Fruit fly (Drosophila melanogaster) whole organism, prepupa: ENCODE measurements around the gene Sulf1.

Source experiments
- CG10631 ChIP-seq: fragments of 200-800 bp; sonication (Bioruptor generic); optimal IDR thresholded peaks from 2 replicates; lab custom pipeline; 2016; ENCODE audit warnings: missing biosample characterization, missing genetic modification characterization
- CG10669 ChIP-seq: fragments of 200-800 bp; sonication (Bioruptor generic); optimal IDR thresholded peaks from 3 replicates; lab custom pipeline; 2018; ENCODE audit warnings: missing biosample characterization, mild to moderate bottlenecking, missing genetic modification characterization, moderate library complexity
- CG15336 ChIP-seq: fragments of 200-800 bp; sonication (Bioruptor generic); IDR thresholded peaks from 2 replicates; pipeline ENCODE4 v1.3.6; 2022; ENCODE audit warnings: missing biosample characterization, missing genetic modification characterization
- CG16779 ChIP-seq: fragments of 200-800 bp; sonication (Bioruptor generic); optimal IDR thresholded peaks from 3 replicates; lab custom pipeline; 2017; ENCODE audit warnings: missing biosample characterization, mild to moderate bottlenecking, missing genetic modification characterization
- CG3032 ChIP-seq: fragments of 200-800 bp; optimal IDR thresholded peaks from 2 replicates; lab custom pipeline; 2019; ENCODE audit warnings: missing biosample characterization, mild to moderate bottlenecking, missing genetic modification characterization, moderate library complexity
- CG32006 ChIP-seq: fragments of 200-800 bp; sonication (Bioruptor generic); optimal IDR thresholded peaks from 3 replicates; lab custom pipeline; 2017; ENCODE audit warnings: missing biosample characterization, mild to moderate bottlenecking, missing genetic modification characterization
- CG34406 ChIP-seq: fragments of 200-800 bp; sonication (Bioruptor generic); optimal IDR thresholded peaks from 3 replicates; lab custom pipeline; 2016; ENCODE audit warnings: missing biosample characterization, missing genetic modification characterization
- CG3919 ChIP-seq: fragments of 200-800 bp; sonication (Bioruptor generic); optimal IDR thresholded peaks from 3 replicates; lab custom pipeline; 2016; ENCODE audit warnings: missing biosample characterization, missing genetic modification characterization
- CG4318 ChIP-seq: fragments of 200-800 bp; sonication (Bioruptor generic); optimal IDR thresholded peaks from 3 replicates; lab custom pipeline; 2017; ENCODE audit warnings: missing biosample characterization, mild to moderate bottlenecking, missing genetic modification characterization
- CG6163 ChIP-seq: fragments of 200-800 bp; sonication (Bioruptor generic); IDR thresholded peaks from 3 replicates; pipeline ENCODE4 v1.3.6; 2022; ENCODE audit warnings: missing biosample characterization, missing genetic modification characterization
- CG6276 ChIP-seq: fragments of 200-800 bp; sonication (Bioruptor generic); optimal IDR thresholded peaks from 2 replicates; lab custom pipeline; 2017; ENCODE audit warnings: missing biosample characterization, mild to moderate bottlenecking, missing genetic modification characterization
- CG6792 ChIP-seq: fragments of 200-800 bp; sonication (Bioruptor generic); optimal IDR thresholded peaks from 3 replicates; lab custom pipeline; 2016; ENCODE audit warnings: missing biosample characterization, missing genetic modification characterization
- CG6808 ChIP-seq: fragments of 200-800 bp; sonication (Bioruptor generic); optimal IDR thresholded peaks from 3 replicates; lab custom pipeline; 2017; ENCODE audit warnings: missing biosample characterization, missing genetic modification characterization, mild to moderate bottlenecking, moderate library complexity, missing genetic modification reagents
- CG8119 ChIP-seq: fragments of 200-800 bp; sonication (Bioruptor generic); IDR thresholded peaks from 3 replicates; pipeline ENCODE4 v1.3.6; 2022; ENCODE audit warnings: missing biosample characterization, missing genetic modification characterization
- CG8632 ChIP-seq: fragments of 200-800 bp; sonication (Bioruptor generic); optimal IDR thresholded peaks from 3 replicates; lab custom pipeline; 2016; ENCODE audit warnings: missing biosample characterization, missing genetic modification characterization
- CG9139 ChIP-seq: fragments of 200-800 bp; sonication (Bioruptor generic); optimal IDR thresholded peaks from 3 replicates; lab custom pipeline; 2017; ENCODE audit warnings: missing biosample characterization, mild to moderate bottlenecking, missing genetic modification characterization
- Eip75B ChIP-seq: fragments of 200-800 bp; sonication (Bioruptor generic); optimal IDR thresholded peaks from 3 replicates; lab custom pipeline; 2016; ENCODE audit warnings: missing biosample characterization, missing genetic modification characterization
- Eip78C ChIP-seq: fragments of 200-800 bp; sonication (Bioruptor generic); peaks from one replicate; lab custom pipeline; 2016; ENCODE audit warnings: missing biosample characterization, missing genetic modification characterization
- Eip93F ChIP-seq: fragments of 200-800 bp; sonication (Bioruptor generic); optimal IDR thresholded peaks from 2 replicates; lab custom pipeline; 2016; ENCODE audit warnings: missing biosample characterization, mild to moderate bottlenecking, missing genetic modification characterization
- Ets21C ChIP-seq: fragments of 200-800 bp; sonication (Bioruptor generic); optimal IDR thresholded peaks from 3 replicates; lab custom pipeline; 2016; ENCODE audit warnings: missing biosample characterization, missing genetic modification characterization
- Ets96B ChIP-seq: fragments of 200-800 bp; optimal IDR thresholded peaks from 2 replicates; lab custom pipeline; 2019; ENCODE audit warnings: missing biosample characterization, mild to moderate bottlenecking, missing genetic modification characterization, moderate library complexity
- Gug ChIP-seq: fragments of 200-800 bp; sonication (Bioruptor generic); IDR thresholded peaks from 2 replicates; pipeline ENCODE4 v1.3.6; 2022; ENCODE audit warnings: missing biosample characterization, missing genetic modification characterization
- Hr4 ChIP-seq: fragments of 200-800 bp; sonication (Bioruptor generic); optimal IDR thresholded peaks from 3 replicates; lab custom pipeline; 2016; ENCODE audit warnings: missing biosample characterization, missing genetic modification characterization
- Met ChIP-seq: fragments of 200-800 bp; sonication (Bioruptor generic); optimal IDR thresholded peaks from 3 replicates; lab custom pipeline; 2016; ENCODE audit warnings: missing biosample characterization, missing genetic modification characterization
- Smox ChIP-seq: fragments of 200-800 bp; sonication (Bioruptor generic); optimal IDR thresholded peaks from 3 replicates; lab custom pipeline; 2016; ENCODE audit warnings: missing biosample characterization, missing genetic modification characterization
- Sox15 ChIP-seq: fragments of 200-800 bp; sonication (Bioruptor generic); optimal IDR thresholded peaks from 3 replicates; lab custom pipeline; 2016; ENCODE audit warnings: missing biosample characterization, missing genetic modification characterization
- achi ChIP-seq: fragments of 200-800 bp; sonication (Bioruptor generic); optimal IDR thresholded peaks from 3 replicates; lab custom pipeline; 2016; ENCODE audit warnings: missing biosample characterization, missing genetic modification characterization
- cyc ChIP-seq: fragments of 200-800 bp; sonication (Bioruptor generic); optimal IDR thresholded peaks from 3 replicates; lab custom pipeline; 2016; ENCODE audit warnings: missing biosample characterization, missing genetic modification characterization
- dac ChIP-seq: fragments of 200-800 bp; sonication (Bioruptor generic); optimal IDR thresholded peaks from 2 replicates; lab custom pipeline; 2017; ENCODE audit warnings: missing biosample characterization, mild to moderate bottlenecking, missing genetic modification characterization
- dsx ChIP-seq: fragments of 200-800 bp; optimal IDR thresholded peaks from 3 replicates; lab custom pipeline; 2019; ENCODE audit warnings: missing biosample characterization, mild to moderate bottlenecking, missing genetic modification characterization, moderate library complexity; ENCODE audit not compliant: poor library complexity, severe bottlenecking
- eg ChIP-seq: fragments of 200-800 bp; sonication (Bioruptor generic); IDR thresholded peaks from 3 replicates; pipeline ENCODE4 v1.3.6; 2022; ENCODE audit warnings: missing biosample characterization, missing genetic modification characterization
- esn ChIP-seq: fragments of 200-800 bp; sonication (Bioruptor generic); optimal IDR thresholded peaks from 2 replicates; lab custom pipeline; 2016; ENCODE audit warnings: missing biosample characterization, mild to moderate bottlenecking, missing genetic modification characterization, moderate library complexity
- fd59A ChIP-seq: fragments of 200-800 bp; sonication (Bioruptor generic); optimal IDR thresholded peaks from 2 replicates; lab custom pipeline; 2017; ENCODE audit warnings: missing biosample characterization, mild to moderate bottlenecking, missing genetic modification characterization, missing genetic modification reagents
- fkh ChIP-seq: fragments of 200-800 bp; sonication (Bioruptor generic); optimal IDR thresholded peaks from 3 replicates; lab custom pipeline; 2017; ENCODE audit warnings: missing biosample characterization, mild to moderate bottlenecking, missing genetic modification characterization, moderate library complexity
- lz ChIP-seq: fragments of 200-800 bp; sonication (Bioruptor generic); optimal IDR thresholded peaks from 3 replicates; lab custom pipeline; 2016; ENCODE audit warnings: missing biosample characterization, missing genetic modification characterization
- net ChIP-seq: fragments of 200-800 bp; sonication (Bioruptor generic); optimal IDR thresholded peaks from 3 replicates; lab custom pipeline; 2016; ENCODE audit warnings: missing biosample characterization, missing genetic modification characterization
- spab ChIP-seq: fragments of 200-800 bp; sonication (Bioruptor generic); optimal IDR thresholded peaks from 2 replicates; lab custom pipeline; 2017; ENCODE audit warnings: missing biosample characterization, mild to moderate bottlenecking, missing genetic modification characterization, missing genetic modification reagents
- ss ChIP-seq, 2 experiments: fragments of 200-800 bp; sonication (Bioruptor generic); optimal IDR thresholded peaks; 2 replicates in 1 of 2; 3 replicates in 1 of 2; lab custom pipeline; 2017 to 2018; ENCODE audit warnings: mild to moderate bottlenecking in 2 of 2, missing biosample characterization in 2 of 2, missing genetic modification characterization in 2 of 2, moderate library complexity in 1 of 2
- svp ChIP-seq: fragments of 200-800 bp; sonication (Bioruptor generic); peaks from one replicate; lab custom pipeline; 2016; ENCODE audit warnings: missing biosample characterization, missing genetic modification characterization
- topi ChIP-seq: fragments of 200-800 bp; sonication (Bioruptor generic); optimal IDR thresholded peaks from 3 replicates; lab custom pipeline; 2016; ENCODE audit warnings: missing biosample characterization, missing genetic modification characterization

The Sulf1 gene

dm6 chr3R:16336327-16337052, 2.9 kb downstream of the Sulf1 start (continued):
- TF ChIP-seq CG3032 (tag; lab: Kevin White, UChicago) (no peak), CG4318 (GFP tag; lab: Kevin White, UChicago) (peak; percentile 70), achi (GFP tag; lab: Kevin White, UChicago) (peak; percentile 17), Ets21C (peak; percentile 34), CG16779 (tag; lab: Kevin White, UChicago) (no peak), CG34406 (GFP tag; lab: Kevin White, UChicago) (peak; percentile 28), CG6792 (GFP tag; lab: Kevin White, UChicago) (peak; percentile 31), CG8119 (GFP tag; lab: Robert Waterston, UW) (peak; percentile 55; the same call in 2 of the 3 replicates), CG6163 (no peak), CG8632 (GFP tag; lab: Kevin White, UChicago) (no peak), topi (GFP tag; lab: Kevin White, UChicago) (peak; percentile 56), CG32006 (GFP tag; lab: Kevin White, UChicago) (peak; percentile 90), fd59A (no peak), cyc (GFP tag; lab: Kevin White, UChicago) (peak; percentile 39), lz (GFP tag; lab: Kevin White, UChicago) (peak; percentile 62), CG6808 (GFP tag; lab: Kevin White, UChicago) (no peak), CG6276 (peak; percentile 71), CG3919 (GFP tag; lab: Kevin White, UChicago) (peak; percentile 18), dac (GFP tag; lab: Kevin White, UChicago) (peak; percentile 77)

DNA sequence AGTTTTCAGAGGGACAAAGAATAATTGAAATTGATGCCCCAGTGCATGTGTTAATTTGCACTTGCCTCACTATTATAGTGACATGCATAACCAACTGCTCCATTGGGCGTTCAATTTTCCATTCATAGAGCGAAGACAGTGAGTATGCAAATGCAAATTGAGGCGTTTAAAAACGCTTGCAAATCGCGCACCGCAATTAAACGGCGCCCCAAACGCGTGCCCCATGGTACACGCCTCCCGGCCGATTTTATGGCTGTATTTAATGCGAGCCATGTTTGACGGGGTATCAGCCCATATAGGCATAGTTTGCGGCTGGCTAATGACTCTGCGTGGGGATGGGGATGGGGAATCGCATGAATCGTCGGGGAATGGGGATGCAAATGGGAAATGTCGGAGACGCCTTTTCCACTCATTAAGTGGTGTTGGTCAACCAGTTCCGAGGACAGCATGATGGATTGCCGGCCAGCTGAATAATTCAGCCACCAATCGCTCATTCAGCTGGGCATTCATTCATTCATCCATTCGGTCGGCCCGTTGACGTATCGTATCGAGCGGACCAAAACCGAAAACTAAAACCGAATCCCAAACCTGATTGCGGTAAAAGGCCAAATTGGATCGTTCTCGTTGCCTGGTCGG, 3.8 kb downstream of the Sulf1 start:
- TF ChIP-seq Eip78C (GFP tag; lab: Kevin White, UChicago) = peak; percentile 22
- TF ChIP-seq CG10669 (GFP tag; lab: Kevin White, UChicago) = no peak
- peak in 1 of 2 experiments; percentile 28 for TF ChIP-seq ss (GFP tag; optimal IDR thresholded peaks at IDR 0.05; lab: Kevin White, UChicago)
- TF ChIP-seq svp (GFP tag; lab: Kevin White, UChicago) = no peak
- TF ChIP-seq spab (GFP tag; lab: Kevin White, UChicago) = no peak
- 0 out of 3 replicates have a peak, but pooled peaks have one; percentile 20 for TF ChIP-seq eg (GFP tag; lab: Robert Waterston, UW)
- TF ChIP-seq CG6163 = 0 out of 3 replicates have a peak, but pooled peaks have one; percentile 10
- peak; percentile 10; the same call in 1 of the 2 replicates for TF ChIP-seq Gug (GFP tag; lab: Robert Waterston, UW)
- TF ChIP-seq CG6276 = peak; percentile 43

- TF ChIP-seq CG32006 (GFP tag; lab: Kevin White, UChicago) (no peak), Ets96B (no peak), CG8119 (GFP tag; lab: Robert Waterston, UW) (no peak), Eip78C (GFP tag; lab: Kevin White, UChicago) (peak; percentile 10), Sox15 (GFP tag; lab: Kevin White, UChicago) (no peak), Eip75B (no peak)
Measured at dm6 chr3R:16334797-16335196, 4.6 kb downstream of the Sulf1 start.

- no peak for TF ChIP-seq net (GFP tag; lab: Kevin White, UChicago)
- TF ChIP-seq topi (GFP tag; lab: Kevin White, UChicago) = no peak
- TF ChIP-seq ss (GFP tag; optimal IDR thresholded peaks at IDR 0.05; lab: Kevin White, UChicago) = peak; percentile 89 to 94
- TF ChIP-seq Ets21C = no peak
- no peak for TF ChIP-seq Met (GFP tag; lab: Kevin White, UChicago)
- peak; percentile 74 for TF ChIP-seq CG9139
- TF ChIP-seq CG6792 (GFP tag; lab: Kevin White, UChicago) = no peak
- no peak for TF ChIP-seq svp (GFP tag; lab: Kevin White, UChicago)
- TF ChIP-seq CG6808 (GFP tag; lab: Kevin White, UChicago) = peak; percentile 49
- no peak for TF ChIP-seq CG10631 (GFP tag; lab: Kevin White, UChicago)
- no peak for TF ChIP-seq Eip93F (GFP tag; lab: Kevin White, UChicago)
- no peak for TF ChIP-seq fd59A
- TF ChIP-seq fkh (GFP tag; lab: Kevin White, UChicago) = no peak
- no peak for TF ChIP-seq esn (GFP tag; lab: Kevin White, UChicago)
- no peak for TF ChIP-seq Sox15 (GFP tag; lab: Kevin White, UChicago)
- TF ChIP-seq Ets96B = peak; percentile 42
- TF ChIP-seq Gug (GFP tag; lab: Robert Waterston, UW) = no peak
- TF ChIP-seq Eip78C (GFP tag; lab: Kevin White, UChicago) = peak; percentile 61
- peak; percentile 37 for TF ChIP-seq dsx
- TF ChIP-seq CG10669 (GFP tag; lab: Kevin White, UChicago) = peak; percentile 17
- no peak for TF ChIP-seq Hr4
- no peak for TF ChIP-seq CG15336 (GFP tag; lab: Robert Waterston, UW)
- TF ChIP-seq Smox (GFP tag; lab: Kevin White, UChicago) = no peak
- TF ChIP-seq CG8632 (GFP tag; lab: Kevin White, UChicago) = no peak
- peak; percentile 24 for TF ChIP-seq spab (GFP tag; lab: Kevin White, UChicago)
Measured at dm6 chr3R:16334329-16334728, 5.0 kb downstream of the Sulf1 start.
